Worm (Caenorhabditis elegans) whole organism, young adult: ENCODE measurements around the gene M176.16.

ENCODE experiments used
- C06A6.2 ChIP-seq: fragments of 200-800 bp; sonication (Bioruptor generic); conservative IDR thresholded peaks from 2 replicates; pipeline ENCODE4 v1.3.6; 2022; ENCODE audit warnings: missing genetic modification characterization, missing compliant biosample characterization
- F10E7.11 ChIP-seq: sonication (generic microtip); optimal IDR thresholded peaks from 2 replicates; lab custom pipeline; 2017; ENCODE audit warnings: mild to moderate bottlenecking, missing genetic modification characterization, moderate library complexity, missing compliant biosample characterization
- F39B2.1 ChIP-seq: fragments of 200-800 bp; sonication (Bioruptor generic); IDR thresholded peaks from 2 replicates; pipeline ENCODE4 v1.3.6; 2022; ENCODE audit warnings: missing genetic modification reagents, missing genetic modification characterization, missing compliant biosample characterization
- F49E8.2 ChIP-seq: sonication (generic microtip); optimal IDR thresholded peaks from 3 replicates; lab custom pipeline; 2017; ENCODE audit warnings: missing genetic modification characterization, mild to moderate bottlenecking, missing compliant biosample characterization, antibody characterized with exemption, moderate library complexity; ENCODE audit not compliant: insufficient read depth
- Y53G8AR.9 ChIP-seq: fragments of 200-800 bp; sonication (Bioruptor generic); conservative IDR thresholded peaks from 2 replicates; pipeline ENCODE4 v1.3.6; 2022; ENCODE audit warnings: missing genetic modification reagents, missing genetic modification characterization, missing compliant biosample characterization
- Y67H2A.10 ChIP-seq: fragments of 200-800 bp; sonication (Bioruptor generic); conservative IDR thresholded peaks from 2 replicates; pipeline ENCODE4 v1.3.6; 2022; ENCODE audit warnings: missing genetic modification reagents, missing genetic modification characterization, missing compliant biosample characterization
- Y95B8A.8 ChIP-seq: fragments of 200-800 bp; sonication (Bioruptor generic); IDR thresholded peaks from 2 replicates; pipeline ENCODE4 v1.3.6; 2022; ENCODE audit warnings: missing genetic modification reagents, missing genetic modification characterization, missing compliant biosample characterization
- aptf-2 ChIP-seq: fragments of 200-800 bp; sonication (Bioruptor generic); conservative IDR thresholded peaks from 2 replicates; pipeline ENCODE4 v1.3.6; 2022; ENCODE audit warnings: missing genetic modification reagents, missing genetic modification characterization, missing compliant biosample characterization
- attf-3 ChIP-seq: fragments of 200-800 bp; sonication (Bioruptor generic); conservative IDR thresholded peaks from 2 replicates; pipeline ENCODE4 v1.3.6; 2022; ENCODE audit warnings: missing genetic modification reagents, missing genetic modification characterization, missing compliant biosample characterization
- bed-2 ChIP-seq: fragments of 200-800 bp; sonication (Bioruptor generic); IDR thresholded peaks from 2 replicates; pipeline ENCODE4 v1.3.6; 2022; ENCODE audit warnings: missing genetic modification reagents, missing genetic modification characterization, missing compliant biosample characterization
- ceh-58 ChIP-seq: fragments of 200-800 bp; sonication (Bioruptor generic); IDR thresholded peaks from 2 replicates; pipeline ENCODE4 v1.3.6; 2022; ENCODE audit warnings: missing genetic modification characterization, missing compliant biosample characterization
- ceh-91 ChIP-seq: fragments of 200-800 bp; sonication (Bioruptor generic); IDR thresholded peaks from 2 replicates; pipeline ENCODE4 v1.3.6; 2022; ENCODE audit warnings: missing genetic modification reagents, missing genetic modification characterization, missing compliant biosample characterization
- ekl-4 ChIP-seq: fragments of 200-800 bp; sonication (Bioruptor generic); IDR thresholded peaks from 2 replicates; pipeline ENCODE4 v1.3.6; 2022; ENCODE audit warnings: missing genetic modification reagents, missing genetic modification characterization, missing compliant biosample characterization
- ets-4 ChIP-seq: fragments of 200-800 bp; sonication (Bioruptor generic); optimal IDR thresholded peaks from 2 replicates; lab custom pipeline; 2018; ENCODE audit warnings: mild to moderate bottlenecking, missing genetic modification characterization, missing compliant biosample characterization
- gei-17 ChIP-seq: fragments of 200-800 bp; sonication (Bioruptor generic); optimal IDR thresholded peaks from 2 replicates; lab custom pipeline; 2018; ENCODE audit warnings: mild to moderate bottlenecking, missing genetic modification characterization, missing compliant biosample characterization
- hmg-20 ChIP-seq: fragments of 200-800 bp; sonication (Bioruptor generic); IDR thresholded peaks from 2 replicates; pipeline ENCODE4 v1.3.6; 2022; ENCODE audit warnings: missing genetic modification reagents, missing genetic modification characterization, missing compliant biosample characterization
- lin-35 ChIP-seq, 3 experiments: fragments of 150-350 bp in 2 of 3; sonication (generic microtip) in 1 of 3; optimal IDR thresholded peaks; 2 replicates each; lab custom pipeline; 2014 to 2018; ENCODE audit warnings: missing biosample characterization in 3 of 3, missing genetic modification characterization in 3 of 3, missing genetic modification reagents in 3 of 3
- madf-3 ChIP-seq: fragments of 200-800 bp; sonication (Bioruptor generic); IDR thresholded peaks from 2 replicates; pipeline ENCODE4 v1.3.6; 2022; ENCODE audit warnings: missing genetic modification reagents, missing genetic modification characterization, missing compliant biosample characterization
- mel-28 ChIP-seq: sonication (generic microtip); optimal IDR thresholded peaks from 2 replicates; lab custom pipeline; 2016; ENCODE audit warnings: borderline replicate concordance, mild to moderate bottlenecking, missing genetic modification characterization, missing compliant biosample characterization
- mes-4 ChIP-seq: sonication (generic microtip); optimal IDR thresholded peaks from 2 replicates; lab custom pipeline; 2016; ENCODE audit warnings: missing genotype, missing genetic modification characterization, missing compliant biosample characterization
- nfya-1 ChIP-seq: sonication (generic microtip); optimal IDR thresholded peaks from 2 replicates; lab custom pipeline; 2017; ENCODE audit warnings: antibody characterized with exemption, missing compliant biosample characterization, missing genetic modification characterization, borderline replicate concordance; ENCODE audit not compliant: insufficient read depth
- nhr-120 ChIP-seq: fragments of 200-800 bp; sonication (Bioruptor generic); IDR thresholded peaks from 2 replicates; pipeline ENCODE4 v1.3.6; 2022; ENCODE audit warnings: missing genetic modification characterization, missing compliant biosample characterization
- nhr-90 ChIP-seq: sonication (generic microtip); optimal IDR thresholded peaks from 2 replicates; lab custom pipeline; 2016; ENCODE audit warnings: missing genotype, mild to moderate bottlenecking, missing genetic modification characterization, missing compliant biosample characterization
- pbrm-1 ChIP-seq: fragments of 200-800 bp; sonication (Bioruptor generic); IDR thresholded peaks from 2 replicates; pipeline ENCODE4 v1.3.6; 2022; ENCODE audit warnings: missing genetic modification reagents, missing genetic modification characterization, missing compliant biosample characterization
- pha-4 ChIP-seq: fragments of 150-350 bp; sonication (generic microtip); optimal IDR thresholded peaks from 2 replicates; lab custom pipeline; 2014; ENCODE audit warnings: missing biosample characterization, missing genetic modification reagents, missing genetic modification characterization
- rcor-1 ChIP-seq: fragments of 200-800 bp; sonication (Bioruptor generic); IDR thresholded peaks from 2 replicates; pipeline ENCODE4 v1.3.6; 2022; ENCODE audit warnings: missing genetic modification reagents, missing genetic modification characterization, missing compliant biosample characterization
- sdz-38 ChIP-seq: sonication (generic microtip); optimal IDR thresholded peaks from 2 replicates; lab custom pipeline; 2016; ENCODE audit warnings: missing genotype, missing genetic modification characterization, missing compliant biosample characterization
- snpc-1.1 ChIP-seq: sonication (generic microtip); optimal IDR thresholded peaks from 2 replicates; lab custom pipeline; 2017; ENCODE audit warnings: missing genetic modification characterization, mild to moderate bottlenecking, missing compliant biosample characterization, antibody characterized with exemption, moderate library complexity, missing genotype, missing genetic modification reagents; ENCODE audit not compliant: insufficient read depth
- snpc-3.4 ChIP-seq: sonication (generic microtip); optimal IDR thresholded peaks from 2 replicates; lab custom pipeline; 2017; ENCODE audit warnings: missing genetic modification characterization, mild to moderate bottlenecking, missing compliant biosample characterization, antibody characterized with exemption, moderate library complexity, missing genotype, missing genetic modification reagents
- zfh-2 ChIP-seq: fragments of 200-800 bp; sonication (Bioruptor generic); conservative IDR thresholded peaks from 2 replicates; pipeline ENCODE4 v1.3.6; 2022; ENCODE audit warnings: missing genetic modification reagents, missing genetic modification characterization, missing compliant biosample characterization
- zim-3 ChIP-seq: sonication (generic microtip); optimal IDR thresholded peaks from 2 replicates; lab custom pipeline; 2017; ENCODE audit warnings: mild to moderate bottlenecking, missing genetic modification characterization, moderate library complexity, missing compliant biosample characterization
- ztf-3 ChIP-seq: fragments of 200-800 bp; sonication (Bioruptor generic); optimal IDR thresholded peaks from 2 replicates; lab custom pipeline; 2018; ENCODE audit warnings: mild to moderate bottlenecking, missing genetic modification characterization, missing compliant biosample characterization

Gene M176.16

ce11 chrII:9392724-9393123 is 25.6 kb upstream of the M176.16 start, which contains the start of gene lido-17:
Gene lido-17, minus strand, starts transcription at chrII:9392824.
- TF ChIP-seq rcor-1 (GFP tag; lab: Robert Waterston, UW) (no peak), snpc-3.4 (tag; lab: Kevin White, UChicago) (no peak), Y67H2A.10 (no peak), F49E8.2 (tag; lab: Kevin White, UChicago) (no peak), F39B2.1 (GFP tag; lab: Robert Waterston, UW) (no peak), pbrm-1 (no peak), Y95B8A.8 (GFP tag; lab: Robert Waterston, UW) (no peak), zim-3 (no peak), ztf-3 (no peak), ets-4 (GFP tag; lab: Kevin White, UChicago) (no peak), ceh-91 (GFP tag; lab: Robert Waterston, UW) (no peak), mes-4 (tag; lab: Kevin White, UChicago) (no peak)
- TF ChIP-seq, all 124 proteins: peak for 0

DNA sequence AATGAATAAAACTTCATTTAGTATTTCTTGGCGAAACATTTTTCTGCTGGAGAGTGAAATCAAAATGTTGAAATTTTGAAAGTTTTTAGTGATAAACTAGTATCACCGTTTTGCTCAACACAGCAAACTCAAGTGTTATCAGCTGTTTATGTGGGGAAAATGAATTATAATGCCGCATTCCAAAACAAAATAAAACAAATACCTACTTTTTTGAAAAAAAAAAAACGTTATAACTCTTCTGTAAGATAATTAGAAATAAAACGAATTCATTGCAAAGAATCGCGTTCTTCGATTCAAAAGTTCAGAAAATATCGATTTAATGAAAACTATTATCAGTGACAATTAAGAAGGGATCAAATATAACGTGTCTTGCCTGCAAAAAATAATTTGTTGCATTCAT is 20.8 kb upstream of the M176.16 start, which contains the start of gene Y51B9A.9:
Gene Y51B9A.9 (minus strand): TSS at position 101 of the 400 bp plus-strand sequence.
- TF ChIP-seq snpc-1.1 (no peak), madf-3 (GFP tag; lab: Robert Waterston, UW) (no peak), mel-28 (no peak), pha-4 (tag; lab: Kevin White, UChicago) (no peak), ceh-91 (GFP tag; lab: Robert Waterston, UW) (no peak), ceh-58 (GFP tag; lab: Robert Waterston, UW) (no peak), ekl-4 (no peak), F39B2.1 (GFP tag; lab: Robert Waterston, UW) (no peak), attf-3 (GFP tag; lab: Robert Waterston, UW) (no peak), zfh-2 (GFP tag; lab: Robert Waterston, UW) (no peak), hmg-20 (no peak)

ce11 chrII:9398370-9398901 is 19.9 kb upstream of the M176.16 start, which contains the start of the genes Y51B9A.14 and Y51B9A.8:
Gene Y51B9A.14, minus strand, starts transcription at chrII:9398470.
Gene Y51B9A.8, plus strand, starts transcription at chrII:9398851.
- TF ChIP-seq nhr-90 (tag; lab: Kevin White, UChicago) (no peak), lin-35 (GFP tag; optimal IDR thresholded peaks at IDR 0.05; lab: Kevin White, UChicago) (no peak), nhr-120 (GFP tag; lab: Robert Waterston, UW) (no peak), sdz-38 (no peak), nfya-1 (no peak), bed-2 (no peak), snpc-1.1 (no peak), Y53G8AR.9 (no peak), snpc-3.4 (tag; lab: Kevin White, UChicago) (no peak)

- TF ChIP-seq F10E7.11 (no peak), Y53G8AR.9 (no peak), gei-17 (GFP tag; lab: Kevin White, UChicago) (no peak), C06A6.2 (GFP tag; lab: Robert Waterston, UW) (no peak), ceh-91 (GFP tag; lab: Robert Waterston, UW) (no peak), aptf-2 (GFP tag; lab: Robert Waterston, UW) (no peak), madf-3 (GFP tag; lab: Robert Waterston, UW) (no peak), Y95B8A.8 (GFP tag; lab: Robert Waterston, UW) (no peak)
These were observed 18.6 kb upstream of the M176.16 start, which contains the start of gene Y51B9A.7 for ce11 chrII:9399746-9400145. Gene Y51B9A.7, plus strand, starts transcription at chrII:9400046.
